Fruit fly (Drosophila melanogaster) whole organism, prepupa: ENCODE measurements around the gene gwl.

ENCODE experiments used
- CG32006 ChIP-seq: fragments of 200-800 bp; sonication (Bioruptor generic); optimal IDR thresholded peaks from 3 replicates; lab custom pipeline; 2017; ENCODE audit warnings: missing biosample characterization, mild to moderate bottlenecking, missing genetic modification characterization
- CG4318 ChIP-seq: fragments of 200-800 bp; sonication (Bioruptor generic); optimal IDR thresholded peaks from 3 replicates; lab custom pipeline; 2017; ENCODE audit warnings: missing biosample characterization, mild to moderate bottlenecking, missing genetic modification characterization
- CG6854 ChIP-seq: fragments of 200-800 bp; sonication (Bioruptor generic); optimal IDR thresholded peaks from 2 replicates; lab custom pipeline; 2017; ENCODE audit warnings: missing biosample characterization, mild to moderate bottlenecking, missing genetic modification characterization
- Lpt ChIP-seq: fragments of 200-800 bp; sonication (Bioruptor generic); optimal IDR thresholded peaks from 3 replicates; lab custom pipeline; 2016; ENCODE audit warnings: missing biosample characterization, missing genetic modification characterization
- Sox102F ChIP-seq: fragments of 200-800 bp; sonication (Bioruptor generic); optimal IDR thresholded peaks from 2 replicates; lab custom pipeline; 2016; ENCODE audit warnings: missing biosample characterization, mild to moderate bottlenecking, missing genetic modification characterization
- Sox14 ChIP-seq: fragments of 200-800 bp; sonication (Bioruptor generic); optimal IDR thresholded peaks from 3 replicates; lab custom pipeline; 2016; ENCODE audit warnings: missing biosample characterization, missing genetic modification characterization
- net ChIP-seq: fragments of 200-800 bp; sonication (Bioruptor generic); optimal IDR thresholded peaks from 3 replicates; lab custom pipeline; 2016; ENCODE audit warnings: missing biosample characterization, missing genetic modification characterization
- spab ChIP-seq: fragments of 200-800 bp; sonication (Bioruptor generic); optimal IDR thresholded peaks from 2 replicates; lab custom pipeline; 2017; ENCODE audit warnings: missing biosample characterization, mild to moderate bottlenecking, missing genetic modification characterization, missing genetic modification reagents

DNA sequence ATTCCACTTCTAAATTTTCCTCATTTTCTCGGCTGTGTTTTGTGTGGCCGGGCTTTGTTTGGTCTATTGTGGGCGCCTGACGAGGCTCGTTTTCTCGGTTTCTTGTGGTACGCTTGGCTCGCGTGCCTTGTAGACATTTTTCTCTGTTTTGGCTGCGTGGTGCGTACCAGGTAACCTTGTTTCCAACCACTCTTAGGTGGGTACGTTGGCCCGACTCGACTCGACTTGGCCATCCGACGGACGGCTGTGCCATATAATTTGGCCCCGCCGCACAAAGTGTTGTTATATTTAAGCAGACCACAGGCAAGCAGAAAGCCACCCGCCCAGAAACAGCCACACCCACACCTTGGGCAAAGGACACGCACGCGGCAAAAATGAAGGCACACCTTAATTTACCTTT, 42.7 kb upstream of the gwl start:
- TF ChIP-seq CG4318 (GFP tag; lab: Kevin White, UChicago): no peak
- TF ChIP-seq Sox14 (GFP tag; lab: Kevin White, UChicago): no peak
- TF ChIP-seq net: no peak
- TF ChIP-seq spab (GFP tag; lab: Kevin White, UChicago): no peak
- no peak for TF ChIP-seq CG32006 (GFP tag; lab: Kevin White, UChicago)
- TF ChIP-seq CG6854 (GFP tag; lab: Kevin White, UChicago): no peak
- TF ChIP-seq Lpt (GFP tag; lab: Kevin White, UChicago): no peak
- TF ChIP-seq Sox102F: no peak
